Worm (Caenorhabditis elegans): Measurements from ENCODE around the gene D1046.16.

Gene D1046.16

DNA sequence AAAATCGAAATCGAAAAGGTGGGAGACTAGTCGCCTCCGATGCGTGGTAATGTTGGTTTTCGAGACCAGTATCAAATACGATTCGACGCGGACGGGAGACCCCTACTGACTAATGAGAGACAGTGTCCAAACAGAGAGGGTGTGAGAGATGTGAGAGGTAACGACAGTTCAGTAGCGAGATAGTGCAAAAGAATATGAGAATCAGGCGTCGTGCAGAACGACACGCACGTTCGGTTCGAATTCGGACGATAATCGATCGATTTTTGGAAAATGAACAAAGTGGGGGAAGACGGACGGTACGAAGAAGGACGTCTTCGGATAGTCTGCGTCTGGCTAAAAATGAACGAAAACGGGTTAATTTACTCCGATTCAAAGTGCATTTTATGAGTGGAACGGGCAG, at the start of gene D1046.16:
D1046.16 (plus strand) TSS at position 195 of the 400 bp plus-strand sequence.
- TF ChIP-seq unc-62 (GFP tag; optimal IDR thresholded peaks at IDR 0.05), result no peak

DNA sequence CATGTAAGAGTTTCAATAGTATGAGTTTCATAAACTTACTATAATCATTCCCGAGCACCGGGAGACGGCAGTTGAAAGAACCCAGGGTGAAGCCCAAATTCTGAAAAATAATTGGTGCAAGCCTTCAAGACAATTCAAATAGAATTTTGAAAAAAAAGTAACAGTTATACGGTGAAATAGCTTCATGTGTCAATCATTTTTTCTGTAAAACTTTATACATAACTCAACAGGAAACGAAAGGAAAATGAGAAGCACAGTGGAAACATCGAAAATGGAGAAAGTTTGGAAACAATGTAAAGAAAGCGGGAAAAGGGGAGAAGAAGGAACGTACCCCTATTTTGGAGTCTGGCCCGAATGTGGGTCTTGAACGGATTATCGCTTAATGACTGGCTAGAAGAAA, 49.0 kb upstream of the D1046.16 start, which contains the start of gene C09G9.3:
C09G9.3 (minus strand) TSS at position 101 of the 400 bp plus-strand sequence.
- TF ChIP-seq unc-62 (GFP tag; optimal IDR thresholded peaks at IDR 0.05), result no peak

DNA sequence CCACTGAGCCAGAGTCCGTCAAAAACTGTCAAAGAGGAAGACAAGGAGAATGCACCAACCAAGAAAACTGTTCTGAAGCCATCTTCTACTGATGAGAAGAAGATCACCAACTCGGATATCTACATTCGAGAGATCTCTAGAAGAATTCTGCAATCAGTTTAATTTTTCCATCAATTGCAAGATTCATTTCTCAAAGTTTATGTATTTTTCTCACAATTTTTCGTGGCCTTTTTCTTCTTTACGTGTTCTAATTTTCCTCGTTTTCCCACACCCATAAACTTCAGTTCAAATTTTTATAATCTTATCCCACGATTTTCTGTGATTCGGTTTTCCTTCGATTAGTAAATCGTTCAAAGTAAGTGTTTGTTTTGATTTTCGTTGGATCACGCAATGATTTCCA, 48.1 kb upstream of the D1046.16 start, which contains the start of gene hdl-2:
hdl-2 (plus strand) TSS at position 301 of the 400 bp plus-strand sequence.
- no peak for TF ChIP-seq unc-62 (GFP tag; optimal IDR thresholded peaks at IDR 0.05)

DNA sequence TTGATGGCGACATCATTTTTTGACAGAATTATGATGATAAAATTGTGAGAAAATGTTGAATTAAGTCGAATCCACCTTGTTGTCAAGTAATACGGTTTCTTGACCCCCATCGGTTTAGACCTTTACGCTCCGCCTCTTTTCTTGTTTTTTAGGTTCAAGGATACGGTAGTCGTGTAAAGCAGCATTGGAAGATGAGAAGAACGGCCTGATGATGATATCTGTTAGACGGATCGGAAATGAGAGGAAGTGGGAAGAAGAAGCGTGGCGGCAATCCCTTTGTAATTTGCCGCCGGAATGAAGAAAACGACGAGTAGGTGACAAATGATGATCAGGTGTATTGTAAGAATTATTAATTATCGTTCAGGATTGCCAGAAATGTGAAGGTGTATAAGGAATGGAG, 42.1 kb upstream of the D1046.16 start, which contains the start of gene npax-4:
npax-4 (minus strand) TSS at position 101 of the 400 bp plus-strand sequence.
- TF ChIP-seq unc-62 (GFP tag; optimal IDR thresholded peaks at IDR 0.05), result no peak

DNA sequence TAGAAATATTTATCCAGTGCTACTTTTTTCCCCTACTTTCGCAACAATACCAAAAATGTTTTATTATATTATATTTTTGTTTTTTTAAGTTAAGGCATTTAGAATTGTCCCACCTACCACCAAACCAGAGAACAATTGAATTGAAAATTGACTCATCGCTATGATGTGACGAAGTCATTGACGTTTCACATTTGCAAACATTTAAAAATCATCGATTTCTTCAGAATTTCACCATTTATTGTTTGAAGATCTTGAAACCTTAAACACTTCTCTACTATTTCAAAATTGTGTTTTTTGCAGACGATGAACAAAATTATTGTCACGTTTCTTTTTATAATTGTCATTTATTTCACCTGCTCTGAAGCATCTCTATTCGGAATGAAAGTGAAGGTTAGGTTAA, 40.8 kb upstream of the D1046.16 start, which contains the start of gene C09G9.8:
C09G9.8 (plus strand) TSS at position 301 of the 400 bp plus-strand sequence.
- TF ChIP-seq unc-62 (GFP tag; optimal IDR thresholded peaks at IDR 0.05), result no peak

DNA sequence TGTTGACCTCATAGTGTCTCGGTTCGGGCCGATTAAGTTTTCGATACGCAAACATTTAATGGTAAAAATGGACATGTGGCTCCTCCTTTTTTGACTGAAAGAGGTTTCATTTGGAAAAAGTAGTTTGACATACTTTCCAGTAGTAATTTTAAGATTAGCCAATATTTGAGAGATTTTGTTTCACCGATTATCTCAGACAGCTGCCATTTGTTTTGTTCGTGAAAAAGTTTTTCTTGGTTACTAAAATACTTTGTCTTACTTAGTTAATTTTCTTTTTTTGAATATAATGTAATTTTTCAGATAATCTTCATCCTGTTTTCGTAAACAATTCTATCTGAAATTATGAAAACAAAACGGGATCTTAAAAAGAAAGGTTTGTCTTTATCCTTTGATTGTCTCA, 35.7 kb upstream of the D1046.16 start, which contains the start of gene C09G9.5:
C09G9.5 (plus strand) TSS at position 301 of the 400 bp plus-strand sequence.
- TF ChIP-seq unc-62 (GFP tag; optimal IDR thresholded peaks at IDR 0.05), result no peak

DNA sequence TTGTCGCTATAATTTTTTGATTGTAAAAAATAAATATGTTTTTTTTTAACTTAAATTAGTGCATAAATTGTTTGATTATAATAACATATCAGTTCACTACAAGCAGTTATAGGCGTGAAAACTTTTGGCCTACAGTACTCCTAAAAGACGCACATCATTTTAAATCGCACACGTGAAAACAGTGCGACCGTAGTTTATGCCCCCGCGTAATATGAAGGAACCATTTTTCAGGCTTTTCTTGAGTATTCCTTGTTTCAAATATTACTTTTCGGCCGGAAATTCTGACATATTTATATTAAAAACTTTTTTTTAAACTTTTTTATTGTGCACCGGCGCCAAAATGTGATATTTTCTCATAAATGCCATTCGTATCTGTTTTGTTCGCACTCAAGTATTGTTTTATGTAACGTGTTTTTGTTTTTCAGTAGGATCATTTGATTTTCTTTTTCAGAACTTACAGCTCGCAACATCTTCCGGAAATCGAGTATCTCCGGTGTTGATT, 33.4 kb upstream of the D1046.16 start, which contains the start of gene oma-1:
oma-1 (plus strand) TSS at position 452 of the 502 bp plus-strand sequence.
- no peak for TF ChIP-seq unc-62 (GFP tag; optimal IDR thresholded peaks at IDR 0.05)

DNA sequence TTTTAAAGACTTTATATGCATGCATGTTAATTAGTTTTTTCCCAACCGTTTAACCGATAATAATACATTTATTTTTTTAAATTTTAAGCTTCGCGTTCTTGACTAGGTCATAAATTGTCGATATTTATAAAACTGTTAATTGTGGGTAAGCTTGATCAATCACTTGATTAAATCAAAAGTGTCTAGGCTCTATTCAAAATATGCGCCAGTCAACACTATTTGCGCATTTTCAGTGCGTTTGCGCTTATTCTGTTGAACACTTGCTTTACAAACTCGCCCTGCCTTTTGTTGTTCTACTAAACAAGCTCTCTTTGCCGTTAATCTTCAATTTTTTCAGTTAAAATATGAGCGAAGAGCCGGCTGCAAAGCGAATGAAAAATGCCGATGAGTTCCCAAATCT, 30.8 kb upstream of the D1046.16 start, which contains the start of gene spr-2:
spr-2 (plus strand) TSS at position 332 of the 400 bp plus-strand sequence.
- TF ChIP-seq unc-62 (GFP tag; optimal IDR thresholded peaks at IDR 0.05), result no peak

DNA sequence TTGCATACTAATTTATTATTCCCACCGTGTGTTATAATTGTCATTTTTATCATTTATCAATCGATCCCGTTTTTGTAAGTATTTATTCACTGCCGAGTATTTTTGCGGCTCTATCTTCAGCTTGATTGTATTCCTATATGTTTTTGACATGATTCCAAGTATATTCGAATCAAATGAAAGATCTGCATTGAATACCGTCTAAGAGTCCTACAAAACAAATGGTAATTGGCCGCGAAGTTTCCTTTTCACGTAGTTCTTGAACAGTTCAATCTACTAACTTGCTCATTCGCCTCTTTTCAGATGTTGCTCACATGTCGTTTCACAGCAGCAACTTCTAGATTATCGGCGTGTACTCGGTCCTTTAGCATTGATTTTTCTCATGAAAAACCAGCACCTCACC, 29.4 kb upstream of the D1046.16 start, which contains the start of gene C27B7.2:
C27B7.2 (plus strand) TSS at position 301 of the 400 bp plus-strand sequence.
- TF ChIP-seq unc-62 (GFP tag; optimal IDR thresholded peaks at IDR 0.05), result no peak

DNA sequence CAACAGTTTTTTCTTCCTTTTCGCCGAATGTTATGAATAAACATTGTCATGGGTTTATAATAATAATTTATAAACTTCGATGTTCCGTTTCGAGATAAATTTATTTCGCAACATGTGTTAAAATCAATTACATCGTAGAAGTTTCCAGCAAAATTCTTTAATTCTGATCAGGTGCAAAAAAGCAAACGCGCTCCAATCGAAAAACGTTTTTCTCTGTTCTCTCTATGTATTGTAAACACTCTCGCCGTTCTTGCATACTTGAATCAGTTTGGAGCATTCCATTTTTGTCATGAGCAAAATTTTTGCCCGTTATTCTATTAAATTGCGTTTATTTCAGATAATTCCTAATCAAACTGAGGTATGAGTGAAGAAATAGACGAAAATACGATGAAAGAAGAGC, 28.2 kb upstream of the D1046.16 start, which contains the start of gene rad-54.L2:
rad-54.L2 (plus strand) TSS at position 332 of the 400 bp plus-strand sequence.
- TF ChIP-seq unc-62 (GFP tag; optimal IDR thresholded peaks at IDR 0.05), result no peak

DNA sequence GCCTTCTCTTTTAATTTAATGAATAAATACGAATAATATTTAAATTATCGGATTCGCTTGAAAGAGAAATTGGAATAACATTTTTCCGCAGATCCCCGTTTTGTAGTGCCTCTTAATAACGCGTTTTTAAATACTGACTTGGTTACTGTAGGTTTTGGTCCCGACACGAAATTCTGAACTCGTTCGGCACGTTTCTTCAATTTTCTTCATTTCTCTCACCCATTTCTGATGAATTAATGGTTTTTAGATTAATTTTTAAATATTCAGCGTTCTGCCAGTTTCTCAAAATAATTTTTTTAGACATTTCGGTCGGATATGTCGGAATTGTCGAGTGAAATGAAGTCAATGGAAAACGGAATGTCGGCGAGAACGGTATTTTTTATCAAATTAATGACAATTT, 20.6 kb upstream of the D1046.16 start, which contains the start of gene C27B7.5:
C27B7.5 (plus strand) TSS at position 301 of the 400 bp plus-strand sequence.
- TF ChIP-seq unc-62 (GFP tag; optimal IDR thresholded peaks at IDR 0.05), result no peak

DNA sequence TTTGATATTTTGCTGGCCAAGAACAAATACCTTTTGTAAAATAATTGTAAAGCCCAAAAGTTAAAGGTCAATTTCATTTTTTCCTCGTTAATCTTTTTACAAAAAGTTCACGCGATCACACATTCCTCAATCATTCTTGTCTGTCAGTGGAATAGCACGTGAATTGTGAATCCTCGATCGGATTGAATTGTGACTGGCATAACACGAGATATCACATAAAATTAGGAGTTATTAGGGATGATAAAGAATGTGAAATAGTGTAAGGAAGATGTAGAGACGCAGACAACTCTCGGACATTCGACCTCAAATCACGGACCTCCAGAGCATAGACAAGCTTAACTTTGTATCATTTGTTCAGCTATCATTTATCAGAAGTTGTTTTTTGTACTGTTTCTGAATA, 15.8 kb upstream of the D1046.16 start, which contains the start of gene C27B7.6:
C27B7.6 (minus strand) TSS at position 182 of the 400 bp plus-strand sequence.
- TF ChIP-seq unc-62 (GFP tag; optimal IDR thresholded peaks at IDR 0.05), result no peak

DNA sequence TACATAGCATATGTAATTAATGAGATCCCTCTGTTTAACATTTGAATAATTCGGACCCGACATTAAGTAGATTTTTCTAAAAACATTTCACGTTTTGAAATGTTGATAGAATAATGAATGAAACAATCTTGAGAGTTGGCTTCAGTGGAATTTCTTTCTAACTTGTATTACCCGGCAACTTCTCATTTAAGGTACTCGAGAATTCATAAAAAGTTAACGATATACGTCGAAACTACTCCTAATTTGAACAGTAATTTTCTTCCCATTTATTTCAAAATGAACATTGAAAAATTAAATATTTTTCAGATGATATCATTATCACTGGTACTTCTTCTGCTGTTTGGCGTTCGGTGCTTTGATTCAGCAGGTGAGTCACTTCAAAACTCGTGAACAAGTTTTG, 15.2 kb upstream of the D1046.16 start, which contains the start of gene C27B7.7:
C27B7.7 (plus strand) TSS at position 301 of the 400 bp plus-strand sequence.
- TF ChIP-seq unc-62 (GFP tag; optimal IDR thresholded peaks at IDR 0.05), result no peak

DNA sequence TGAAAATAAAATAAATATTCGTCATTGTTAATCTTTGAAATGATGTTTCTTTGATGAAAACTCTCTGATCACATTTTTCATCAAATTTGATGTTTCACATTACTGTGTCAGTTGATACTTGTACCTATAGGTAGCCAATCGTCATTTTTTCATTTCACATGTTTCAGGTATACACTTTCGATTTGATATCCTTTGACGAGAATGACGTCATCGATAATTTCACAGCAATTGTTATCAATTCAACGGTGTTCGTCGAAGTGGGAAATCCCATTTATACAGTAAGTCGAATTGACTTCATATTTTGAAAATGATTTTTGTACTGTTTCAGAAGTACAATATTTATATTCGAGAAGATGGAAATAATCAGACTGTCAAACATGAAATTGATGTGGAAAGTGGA, 7.8 kb upstream of the D1046.16 start:
- TF ChIP-seq unc-62 (GFP tag; optimal IDR thresholded peaks at IDR 0.05), result no peak

DNA sequence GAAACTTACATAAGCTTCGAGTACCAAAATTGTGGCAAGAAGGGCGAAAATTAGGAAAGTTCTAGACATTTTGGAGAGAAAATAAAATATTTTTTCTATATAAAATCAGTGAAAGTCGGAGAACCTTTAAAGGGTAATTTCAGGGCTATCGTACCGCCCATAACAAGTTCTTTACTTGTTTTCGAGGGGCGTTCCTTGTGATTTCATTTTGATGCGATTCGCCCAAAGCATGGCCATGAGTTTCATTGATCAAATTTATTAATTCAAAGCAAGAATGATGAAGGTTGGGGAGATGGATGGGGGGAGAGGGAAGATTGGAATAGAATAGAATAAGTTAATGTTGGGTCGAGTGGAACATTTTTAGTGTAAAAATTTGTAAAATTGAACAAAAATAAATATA, 5.9 kb upstream of the D1046.16 start, which contains the start of gene C27B7.9:
C27B7.9 (minus strand) TSS at position 101 of the 400 bp plus-strand sequence.
- TF ChIP-seq unc-62 (GFP tag; optimal IDR thresholded peaks at IDR 0.05), result no peak

DNA sequence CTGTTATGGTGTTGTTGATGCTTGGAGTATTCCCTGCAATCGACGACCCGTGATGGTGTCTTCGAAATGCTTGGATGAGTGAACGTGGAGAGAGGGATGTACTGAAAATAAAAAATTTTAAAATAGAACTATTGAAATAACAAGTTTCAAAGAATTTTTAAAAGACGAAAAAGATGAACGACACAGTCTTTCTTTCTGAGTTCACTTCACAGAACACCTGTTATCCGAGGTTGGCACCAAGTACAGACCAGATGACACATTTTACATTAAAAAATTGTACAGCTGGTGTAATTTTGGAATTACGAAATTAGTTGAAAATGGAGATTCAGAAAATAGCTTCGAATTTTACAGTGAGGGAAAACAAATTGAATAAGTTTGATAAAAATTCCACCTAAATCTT, 3.2 kb upstream of the D1046.16 start, which contains the start of gene rap-1:
rap-1 (minus strand) TSS at position 101 of the 400 bp plus-strand sequence.
- TF ChIP-seq unc-62 (GFP tag; optimal IDR thresholded peaks at IDR 0.05), result no peak
